Worm (Caenorhabditis elegans) whole organism, early embryonic: ENCODE results near the gene T27E7.1.

Experiments
- B0310.2 ChIP-seq: sonication (generic microtip); optimal IDR thresholded peaks from 2 replicates; lab custom pipeline; 2016; ENCODE audit warnings: mild to moderate bottlenecking, missing genetic modification characterization, missing compliant biosample characterization
- aly-1 ChIP-seq: sonication (generic microtip); optimal IDR thresholded peaks from 2 replicates; lab custom pipeline; 2016; ENCODE audit warnings: missing genetic modification characterization, missing compliant biosample characterization
- ama-1 ChIP-seq: fragments of 150-350 bp; optimal IDR thresholded peaks from 2 replicates; lab custom pipeline; 2014

DNA sequence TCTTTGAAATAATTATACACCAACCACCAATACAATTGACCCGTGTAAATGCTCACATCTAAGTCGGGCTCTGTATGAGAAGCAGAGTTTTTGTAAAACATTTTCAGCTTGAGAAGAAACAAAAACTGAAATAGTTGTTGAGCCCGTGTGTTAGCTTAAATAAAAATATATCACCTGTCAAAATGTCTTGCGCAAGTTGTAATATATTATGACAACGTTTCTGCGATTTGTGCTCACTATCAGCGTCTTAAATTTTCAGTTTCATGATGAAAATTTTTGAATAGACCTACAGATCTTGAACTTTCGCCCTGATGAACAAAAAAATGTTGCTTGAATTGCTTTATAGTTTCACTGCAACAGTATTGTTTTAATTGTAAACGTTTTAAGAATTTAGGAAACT is 15.4 kb downstream of the T27E7.1 start, which contains the start of gene T27E7.4:
- TF ChIP-seq aly-1 (tag; lab: Kevin White, UChicago) (no peak), ama-1 (lab: Kevin White, UChicago) (no peak), B0310.2 (tag; lab: Kevin White, UChicago) (no peak)
